Worm (Caenorhabditis elegans) whole organism, L3 larva: Measurements from ENCODE around the gene acr-12.

Experiments
- R02D3.7 ChIP-seq: fragments of 150-350 bp; optimal IDR thresholded peaks from 2 replicates; lab custom pipeline; 2014; ENCODE audit warnings: missing biosample characterization, missing genetic modification characterization
- ZK546.5 ChIP-seq: sonication (generic microtip); optimal IDR thresholded peaks from 2 replicates; lab custom pipeline; 2017; ENCODE audit warnings: missing biosample characterization, missing genetic modification characterization
- aly-2 ChIP-seq: fragments of 150-350 bp; optimal IDR thresholded peaks from 2 replicates; lab custom pipeline; 2014; ENCODE audit warnings: missing biosample characterization, missing genetic modification characterization
- ceh-16 ChIP-seq: sonication (generic microtip); optimal IDR thresholded peaks from 2 replicates; lab custom pipeline; 2017; ENCODE audit warnings: missing biosample characterization, missing genetic modification characterization
- ceh-9 ChIP-seq: sonication (generic microtip); optimal IDR thresholded peaks from 2 replicates; lab custom pipeline; 2018; ENCODE audit warnings: missing biosample characterization, missing genetic modification characterization
- daf-12 ChIP-seq: fragments of 150-350 bp; optimal IDR thresholded peaks from 2 replicates; lab custom pipeline; 2014; ENCODE audit warnings: missing biosample characterization, missing genetic modification reagents, missing genetic modification characterization
- egl-27 ChIP-seq: sonication (generic microtip); optimal IDR thresholded peaks from 4 replicates; lab custom pipeline; 2017; ENCODE audit warnings: missing biosample characterization, missing genetic modification reagents, missing genetic modification characterization
- elt-1 ChIP-seq: fragments of 150-350 bp; optimal IDR thresholded peaks from 2 replicates; lab custom pipeline; 2014; ENCODE audit warnings: missing biosample characterization, missing genetic modification characterization
- elt-2 ChIP-seq: sonication (generic microtip); optimal IDR thresholded peaks from 2 replicates; lab custom pipeline; 2016; ENCODE audit warnings: missing genetic modification reagents, mild to moderate bottlenecking, missing genetic modification characterization, missing compliant biosample characterization
- elt-3 ChIP-seq, 3 experiments: fragments of 150-350 bp in 1 of 3; sonication (generic microtip) in 2 of 3; optimal IDR thresholded peaks; 2 replicates in 2 of 3; 4 replicates in 1 of 3; lab custom pipeline; 2014 to 2017; ENCODE audit warnings: missing biosample characterization in 3 of 3, missing genetic modification characterization in 3 of 3
- eor-1 ChIP-seq, 2 experiments: fragments of 150-350 bp; optimal IDR thresholded peaks; 2 replicates each; lab custom pipeline; 2014 to 2018; ENCODE audit warnings: missing biosample characterization in 2 of 2, missing genetic modification characterization in 2 of 2
- fkh-2 ChIP-seq: fragments of 150-350 bp; optimal IDR thresholded peaks from 2 replicates; lab custom pipeline; 2014; ENCODE audit warnings: missing biosample characterization, missing genetic modification reagents, missing genetic modification characterization
- lin-39 ChIP-seq: fragments of 150-350 bp; optimal IDR thresholded peaks from 2 replicates; lab custom pipeline; 2018; ENCODE audit warnings: missing biosample characterization, missing genetic modification reagents, missing genetic modification characterization
- lsy-12 ChIP-seq: sonication (generic microtip); optimal IDR thresholded peaks from 2 replicates; lab custom pipeline; 2016; ENCODE audit warnings: mild to moderate bottlenecking, missing genetic modification characterization, missing compliant biosample characterization
- nhr-11 ChIP-seq: fragments of 150-350 bp; optimal IDR thresholded peaks from 2 replicates; lab custom pipeline; 2014; ENCODE audit warnings: missing biosample characterization, missing genetic modification characterization
- nhr-23 ChIP-seq: fragments of 150-350 bp; optimal IDR thresholded peaks from 2 replicates; lab custom pipeline; 2014; ENCODE audit warnings: missing biosample characterization, missing genetic modification reagents, missing genetic modification characterization
- nhr-237 ChIP-seq: fragments of 150-350 bp; optimal IDR thresholded peaks from 2 replicates; lab custom pipeline; 2014; ENCODE audit warnings: missing biosample characterization, missing genetic modification characterization
- nhr-43 ChIP-seq: sonication (generic microtip); optimal IDR thresholded peaks from 2 replicates; lab custom pipeline; 2016; ENCODE audit warnings: mild to moderate bottlenecking, missing genetic modification characterization, missing compliant biosample characterization; ENCODE audit not compliant: poor library complexity, severe bottlenecking
- nhr-67 ChIP-seq: fragments of 150-350 bp; optimal IDR thresholded peaks from 2 replicates; lab custom pipeline; 2014; ENCODE audit warnings: missing biosample characterization, missing genetic modification characterization
- nhr-77 ChIP-seq: fragments of 150-350 bp; optimal IDR thresholded peaks from 2 replicates; lab custom pipeline; 2014; ENCODE audit warnings: missing biosample characterization, missing genetic modification characterization
- pha-4 ChIP-seq: fragments of 150-350 bp; optimal IDR thresholded peaks from 2 replicates; lab custom pipeline; 2014; ENCODE audit warnings: missing biosample characterization, missing genetic modification reagents, missing genetic modification characterization
- pqm-1 ChIP-seq: fragments of 150-350 bp; optimal IDR thresholded peaks from 2 replicates; lab custom pipeline; 2017; ENCODE audit warnings: missing biosample characterization, missing genetic modification characterization, inconsistent platforms
- sea-2 ChIP-seq: fragments of 150-350 bp; sonication (generic microtip); optimal IDR thresholded peaks from 4 replicates; lab custom pipeline; 2014; ENCODE audit warnings: missing biosample characterization, missing genetic modification reagents, missing genetic modification characterization
- snpc-4 ChIP-seq: fragments of 150-350 bp; optimal IDR thresholded peaks from 2 replicates; lab custom pipeline; 2014; ENCODE audit warnings: missing biosample characterization, missing genetic modification characterization
- tbx-2 ChIP-seq: sonication (generic microtip); optimal IDR thresholded peaks from 2 replicates; lab custom pipeline; 2016; ENCODE audit warnings: mild to moderate bottlenecking, missing genetic modification characterization, missing compliant biosample characterization
- unc-39 ChIP-seq: sonication (generic microtip); optimal IDR thresholded peaks from 4 replicates; lab custom pipeline; 2017; ENCODE audit warnings: missing biosample characterization, missing genetic modification characterization
- zag-1 ChIP-seq: fragments of 150-350 bp; optimal IDR thresholded peaks from 2 replicates; lab custom pipeline; 2014; ENCODE audit warnings: missing biosample characterization, missing genetic modification characterization
- ztf-11 ChIP-seq: fragments of 150-350 bp; optimal IDR thresholded peaks from 2 replicates; lab custom pipeline; 2014; ENCODE audit warnings: missing biosample characterization, missing genetic modification characterization
- ztf-4 ChIP-seq: fragments of 150-350 bp; optimal IDR thresholded peaks from 2 replicates; lab custom pipeline; 2014; ENCODE audit warnings: missing biosample characterization, missing genetic modification characterization

acr-12 gene

ce11 chrX:13556066-13556465 lies 23.4 kb downstream of the acr-12 start, which contains the start of gene glb-20:
TSS of gene glb-20 (minus strand) at chrX:13556166.
- TF ChIP-seq tbx-2 (tag; lab: Kevin White, UChicago) = no peak
- no peak for TF ChIP-seq ceh-16 (tag; lab: Kevin White, UChicago)
- TF ChIP-seq ztf-11 = no peak

ce11 chrX:13558667-13559066 lies 26.0 kb downstream of the acr-12 start:
- TF ChIP-seq ztf-11 (no peak), lin-39 (tag; lab: Kevin White, UChicago) (peak; percentile 2)

ce11 chrX:13561954-13562353 lies 29.3 kb downstream of the acr-12 start:
- TF ChIP-seq snpc-4 = no peak

ce11 chrX:13566436-13566835 lies 33.8 kb downstream of the acr-12 start, which contains the start of gene R01E6.2:
TSS of gene R01E6.2 (minus strand) at chrX:13566536.
- TF ChIP-seq elt-1 = no peak

- TF ChIP-seq ceh-16 (tag; lab: Kevin White, UChicago) (no peak), ztf-4 (tag; lab: Kevin White, UChicago) (no peak), pqm-1 (tag; lab: Kevin White, UChicago) (no peak), ZK546.5 (tag; lab: Kevin White, UChicago) (no peak), sea-2 (GFP tag; lab: Kevin White, UChicago) (no peak), fkh-2 (no peak), pha-4 (no peak), eor-1 (tag; optimal IDR thresholded peaks at IDR 0.05; lab: Kevin White, UChicago) (no peak), nhr-237 (tag; lab: Kevin White, UChicago) (no peak), unc-39 (tag; lab: Kevin White, UChicago) (no peak), nhr-23 (tag; lab: Kevin White, UChicago) (no peak), nhr-67 (tag; lab: Kevin White, UChicago) (no peak), elt-1 (no peak), R02D3.7 (tag; lab: Kevin White, UChicago) (no peak), nhr-77 (tag; lab: Kevin White, UChicago) (no peak), elt-3 (tag; optimal IDR thresholded peaks at IDR 0.05; lab: Kevin White, UChicago) (no peak), nhr-11 (no peak)
Measured at ce11 chrX:13569854-13570253, 37.2 kb downstream of the acr-12 start, which contains the start of gene R01E6.7. TSS of gene R01E6.7 (minus strand) at chrX:13569954.

ce11 chrX:13574029-13574428 lies 41.4 kb downstream of the acr-12 start:
- no peak for TF ChIP-seq zag-1 (tag; lab: Kevin White, UChicago)
- TF ChIP-seq nhr-43 (tag; lab: Kevin White, UChicago) = no peak
- no peak for TF ChIP-seq daf-12 (tag; lab: Kevin White, UChicago)
- TF ChIP-seq nhr-67 (tag; lab: Kevin White, UChicago) = no peak
- TF ChIP-seq unc-39 (tag; lab: Kevin White, UChicago) = no peak
- no peak for TF ChIP-seq aly-2
- no peak for TF ChIP-seq egl-27 (tag; lab: Kevin White, UChicago)
- TF ChIP-seq elt-2 (tag; lab: Kevin White, UChicago) = no peak
- TF ChIP-seq eor-1 (tag; optimal IDR thresholded peaks at IDR 0.05; lab: Kevin White, UChicago) = no peak

ce11 chrX:13578483-13578882 lies 45.8 kb downstream of the acr-12 start, which contains the start of gene F54B11.11:
TSS of gene F54B11.11 (plus strand) at chrX:13578783.
- TF ChIP-seq pqm-1 (tag; lab: Kevin White, UChicago) = peak; percentile 10
- TF ChIP-seq elt-2 (tag; lab: Kevin White, UChicago) = peak; percentile 21
- no peak for TF ChIP-seq ceh-9 (tag; lab: Kevin White, UChicago)
- TF ChIP-seq, all 47 proteins: peak for 2

- TF ChIP-seq lsy-12 (no peak), ztf-11 (no peak)
Measured at ce11 chrX:13581820-13582219, 49.2 kb downstream of the acr-12 start, which contains the start of gene F54B11.10. TSS of gene F54B11.10 (plus strand) at chrX:13582120.
